Fruit fly (Drosophila melanogaster) whole organism, wandering third instar larva: Measurements from ENCODE around the gene CG9498.

Experiments used
- Abd-B ChIP-seq: fragments of >200 bp; optimal IDR thresholded peaks from 2 replicates; lab custom pipeline; 2017; ENCODE audit warnings: missing biosample characterization, missing genetic modification characterization
- CG32264 ChIP-seq: fragments of 200-800 bp; sonication (Bioruptor generic); optimal IDR thresholded peaks from 2 replicates; lab custom pipeline; 2016; ENCODE audit warnings: missing biosample characterization, missing genetic modification characterization
- CG9705 ChIP-seq: fragments of 200-800 bp; sonication (Bioruptor generic); optimal IDR thresholded peaks from 2 replicates; lab custom pipeline; 2018; ENCODE audit warnings: missing biosample characterization, mild to moderate bottlenecking, missing genetic modification characterization
- CrebA ChIP-seq: fragments of 200-800 bp; sonication (Bioruptor generic); optimal IDR thresholded peaks from 2 replicates; lab custom pipeline; 2016; ENCODE audit warnings: missing biosample characterization, mild to moderate bottlenecking, missing genetic modification characterization, borderline replicate concordance
- Dfd ChIP-seq: fragments of >200 bp; optimal IDR thresholded peaks from 2 replicates; lab custom pipeline; 2017; ENCODE audit warnings: missing biosample characterization, missing genetic modification characterization
- Dif ChIP-seq: fragments of 200-275, 200-300 bp; sonication (Bioruptor generic); optimal IDR thresholded peaks from 2 replicates; lab custom pipeline; 2018; ENCODE audit warnings: missing biosample characterization, missing genetic modification characterization; ENCODE audit not compliant: partially characterized antibody
- GATAd ChIP-seq: sonication (Bioruptor generic); optimal IDR thresholded peaks from 2 replicates; lab custom pipeline; 2016; ENCODE audit warnings: missing biosample characterization, missing genetic modification characterization
- HLH106 ChIP-seq: fragments of 200-800 bp; optimal IDR thresholded peaks from 3 replicates; lab custom pipeline; 2019; ENCODE audit warnings: missing biosample characterization, mild to moderate bottlenecking, missing genetic modification characterization, moderate library complexity
- Hnf4 ChIP-seq: fragments of 200-800 bp; sonication (Bioruptor generic); optimal IDR thresholded peaks from 2 replicates; lab custom pipeline; 2016; ENCODE audit warnings: missing biosample characterization, mild to moderate bottlenecking, missing genetic modification characterization
- Hr78 ChIP-seq: fragments of >200 bp; optimal IDR thresholded peaks from 2 replicates; lab custom pipeline; 2017; ENCODE audit warnings: missing biosample characterization, missing genetic modification characterization
- Hr83 ChIP-seq: fragments of 200-300 bp; sonication (Bioruptor generic); optimal IDR thresholded peaks from 2 replicates; lab custom pipeline; 2016; ENCODE audit warnings: missing biosample characterization, mild to moderate bottlenecking, missing genetic modification characterization, moderate library complexity; ENCODE audit not compliant: poor library complexity, severe bottlenecking
- Jra ChIP-seq: sonication (Bioruptor generic); optimal IDR thresholded peaks from 2 replicates; lab custom pipeline; 2016; ENCODE audit warnings: missing biosample characterization, missing genetic modification characterization
- Mio ChIP-seq: sonication (Bioruptor generic); optimal IDR thresholded peaks from 2 replicates; lab custom pipeline; 2016; ENCODE audit warnings: missing biosample characterization, missing genetic modification characterization
- Myc ChIP-seq: fragments of >200 bp; optimal IDR thresholded peaks from 2 replicates; lab custom pipeline; 2017
- N ChIP-seq: fragments of >200 bp; optimal IDR thresholded peaks from 2 replicates; lab custom pipeline; 2018; ENCODE audit warnings: missing biosample characterization, missing external identifiers, missing genetic modification characterization
- OdsH ChIP-seq: fragments of 200-800 bp; sonication (Bioruptor generic); optimal IDR thresholded peaks from 2 replicates; lab custom pipeline; 2016; ENCODE audit warnings: missing biosample characterization, mild to moderate bottlenecking, missing genetic modification characterization
- Rel ChIP-seq, 2 experiments: fragments of 200-800 bp; sonication (Bioruptor generic) in 1 of 2; optimal IDR thresholded peaks; 2 replicates in 1 of 2; 3 replicates in 1 of 2; lab custom pipeline; 2016 to 2019; ENCODE audit warnings: mild to moderate bottlenecking in 2 of 2, missing biosample characterization in 2 of 2, missing genetic modification characterization in 2 of 2, moderate library complexity in 1 of 2
- Sp1 ChIP-seq: fragments of 200-800 bp; sonication (Bioruptor generic); optimal IDR thresholded peaks from 3 replicates; lab custom pipeline; 2019; ENCODE audit warnings: missing biosample characterization, mild to moderate bottlenecking, missing genetic modification characterization, moderate library complexity
- Vsx2 ChIP-seq: fragments of 200-300, 225-300 bp; sonication (Bioruptor generic); optimal IDR thresholded peaks from 2 replicates; lab custom pipeline; 2018; ENCODE audit warnings: missing biosample characterization, missing genetic modification characterization; ENCODE audit not compliant: partially characterized antibody
- br ChIP-seq: fragments of 200-800 bp; sonication (Bioruptor generic); optimal IDR thresholded peaks from 2 replicates; lab custom pipeline; 2016; ENCODE audit warnings: missing biosample characterization, missing genetic modification characterization
- brk ChIP-seq: fragments of 200-800 bp; sonication (Bioruptor generic); optimal IDR thresholded peaks from 2 replicates; lab custom pipeline; 2016; ENCODE audit warnings: missing biosample characterization, mild to moderate bottlenecking, missing genetic modification characterization
- dl ChIP-seq, 2 experiments: fragments of 175-275, 200-275 bp in 1 of 2; fragments of 200-275 bp in 1 of 2; sonication (Bioruptor generic); optimal IDR thresholded peaks; lab custom pipeline; 2018; ENCODE audit warnings: mild to moderate bottlenecking in 2 of 2, missing biosample characterization in 2 of 2, missing genetic modification characterization in 2 of 2, moderate library complexity in 2 of 2; ENCODE audit not compliant: partially characterized antibody in 2 of 2, insufficient read depth in 1 of 2
- dmrt93B ChIP-seq: fragments of 200-800 bp; sonication (Bioruptor generic); optimal IDR thresholded peaks from 2 replicates; lab custom pipeline; 2018; ENCODE audit warnings: missing biosample characterization, mild to moderate bottlenecking, missing genetic modification characterization
- dsf ChIP-seq: sonication (Bioruptor generic); optimal IDR thresholded peaks from 2 replicates; lab custom pipeline; 2016; ENCODE audit warnings: missing biosample characterization, missing genetic modification characterization, borderline replicate concordance
- ey ChIP-seq: fragments of 200-800 bp; sonication (Bioruptor generic); optimal IDR thresholded peaks from 2 replicates; lab custom pipeline; 2016; ENCODE audit warnings: missing biosample characterization, missing genetic modification characterization
- foxo ChIP-seq, 2 experiments: fragments of 200-800 bp; sonication (Bioruptor generic); optimal IDR thresholded peaks; 2 replicates in 1 of 2; 3 replicates in 1 of 2; lab custom pipeline; 2016 to 2017; ENCODE audit warnings: missing biosample characterization in 2 of 2, missing genetic modification characterization in 2 of 2
- fru ChIP-seq: fragments of 200-800 bp; sonication (Bioruptor generic); optimal IDR thresholded peaks from 3 replicates; lab custom pipeline; 2016; ENCODE audit warnings: missing biosample characterization, mild to moderate bottlenecking, missing genetic modification characterization
- h ChIP-seq: fragments of 200-800 bp; sonication (Bioruptor generic); optimal IDR thresholded peaks from 3 replicates; lab custom pipeline; 2016; ENCODE audit warnings: missing biosample characterization, mild to moderate bottlenecking, missing genetic modification characterization
- jim ChIP-seq: fragments of 175-275, 200-325 bp; sonication (Bioruptor generic); optimal IDR thresholded peaks from 2 replicates; lab custom pipeline; 2016; ENCODE audit warnings: missing biosample characterization, mild to moderate bottlenecking, missing genetic modification characterization
- lola ChIP-seq: fragments of >200 bp; optimal IDR thresholded peaks from 2 replicates; lab custom pipeline; 2017; ENCODE audit warnings: missing biosample characterization, missing genetic modification characterization
- pan ChIP-seq: fragments of >200 bp; optimal IDR thresholded peaks from 2 replicates; lab custom pipeline; 2017
- psq ChIP-seq: fragments of 200-800 bp; sonication (Bioruptor generic); optimal IDR thresholded peaks from 3 replicates; lab custom pipeline; 2017; ENCODE audit warnings: missing biosample characterization, mild to moderate bottlenecking, missing genetic modification characterization, moderate library complexity
- rgr ChIP-seq: fragments of 200-800 bp; sonication (Bioruptor generic); optimal IDR thresholded peaks from 3 replicates; lab custom pipeline; 2016; ENCODE audit warnings: missing biosample characterization, mild to moderate bottlenecking, missing genetic modification characterization
- sage ChIP-seq: fragments of 200-800 bp; sonication (Bioruptor generic); optimal IDR thresholded peaks from 2 replicates; lab custom pipeline; 2016; ENCODE audit warnings: missing biosample characterization, mild to moderate bottlenecking, missing genetic modification characterization
- sv ChIP-seq: fragments of 200-800 bp; sonication (Bioruptor generic); optimal IDR thresholded peaks from 3 replicates; lab custom pipeline; 2016; ENCODE audit warnings: missing biosample characterization, missing genetic modification characterization
- tai ChIP-seq: sonication (Bioruptor generic); optimal IDR thresholded peaks from 2 replicates; lab custom pipeline; 2016; ENCODE audit warnings: missing biosample characterization, missing genetic modification characterization
- usp ChIP-seq: fragments of >200 bp; optimal IDR thresholded peaks from 2 replicates; lab custom pipeline; 2017; ENCODE audit warnings: missing biosample characterization, missing genetic modification characterization
- woc ChIP-seq: sonication (Bioruptor generic); optimal IDR thresholded peaks from 2 replicates; lab custom pipeline; 2016; ENCODE audit warnings: missing biosample characterization, mild to moderate bottlenecking, missing genetic modification characterization

The CG9498 gene

dm6 chr2L:6339010-6339897 is 11.6 kb downstream of the CG9498 start:
- TF ChIP-seq Abd-B (GFP tag; lab: Kevin White, UChicago) (no peak), N (GFP tag; lab: Kevin White, UChicago) (no peak), Mio (GFP tag; lab: Kevin White, UChicago) (no peak), brk (GFP tag; lab: Kevin White, UChicago) (no peak), br (peak; percentile 55), GATAd (GFP tag; lab: Kevin White, UChicago) (no peak), CG9705 (GFP tag; lab: Kevin White, UChicago) (no peak), Jra (GFP tag; lab: Kevin White, UChicago) (no peak), HLH106 (tag; lab: Kevin White, UChicago) (peak; percentile 20), Rel (GFP tag; optimal IDR thresholded peaks at IDR 0.05; lab: Kevin White, UChicago) (no peak), Rel (tag; optimal IDR thresholded peaks at IDR 0.05; lab: Kevin White, UChicago) (no peak), usp (GFP tag; lab: Kevin White, UChicago) (no peak), pan (no peak), Hr83 (GFP tag; lab: Kevin White, UChicago) (no peak), dmrt93B (GFP tag; lab: Kevin White, UChicago) (peak; percentile 2), h (GFP tag; lab: Kevin White, UChicago) (peak; percentile 32), dl (GFP tag; optimal IDR thresholded peaks at IDR 0.05; lab: Kevin White, UChicago; ENCODE audit: insufficient read depth in 1 of 2, partially characterized antibody in 2 of 2) (no peak), jim (GFP tag; lab: Kevin White, UChicago) (no peak), Sp1 (GFP tag; lab: Kevin White, UChicago) (no peak), tai (GFP tag; lab: Kevin White, UChicago) (no peak), Vsx2 (GFP tag; lab: Kevin White, UChicago) (no peak), psq (GFP tag; lab: Kevin White, UChicago) (no peak), Hnf4 (peak; percentile 54), sage (GFP tag; lab: Kevin White, UChicago) (no peak), sv (no peak), CG32264 (peak; percentile 8), rgr (GFP tag; lab: Kevin White, UChicago) (peak; percentile 38), OdsH (GFP tag; lab: Kevin White, UChicago) (peak; percentile 22), Myc (lab: Kevin White, UChicago) (no peak), foxo (GFP tag; optimal IDR thresholded peaks at IDR 0.05; lab: Kevin White, UChicago) (peak in 1 of 2 experiments; percentile 43), Dfd (GFP tag; lab: Kevin White, UChicago) (no peak), dsf (GFP tag; lab: Kevin White, UChicago) (no peak), woc (GFP tag; lab: Kevin White, UChicago) (peak; percentile 17), ey (peak; percentile 50), fru (GFP tag; lab: Kevin White, UChicago) (no peak), lola (peak; percentile 5), CrebA (no peak), Dif (GFP tag; lab: Kevin White, UChicago) (peak; percentile 35), Hr78 (GFP tag; lab: Kevin White, UChicago) (no peak)

dm6 chr2L:6338367-6338975 is 12.4 kb downstream of the CG9498 start, which contains the start of the genes Pez and Cpr:
TSS of gene Pez (minus strand) at chr2L:6338671.
TSS of gene Cpr (plus strand) at chr2L:6338836.
- no peak for TF ChIP-seq psq (GFP tag; lab: Kevin White, UChicago)
- TF ChIP-seq Hr83 (GFP tag; lab: Kevin White, UChicago) = peak; percentile 46
- no peak for TF ChIP-seq Abd-B (GFP tag; lab: Kevin White, UChicago)
- TF ChIP-seq N (GFP tag; lab: Kevin White, UChicago) = no peak
- no peak for TF ChIP-seq rgr (GFP tag; lab: Kevin White, UChicago)
- TF ChIP-seq dl (GFP tag; optimal IDR thresholded peaks at IDR 0.05; lab: Kevin White, UChicago; ENCODE audit: insufficient read depth in 1 of 2, partially characterized antibody in 2 of 2) = no peak
- peak; percentile 21 for TF ChIP-seq sv
- no peak for TF ChIP-seq OdsH (GFP tag; lab: Kevin White, UChicago)
- TF ChIP-seq br = peak; percentile 44
- no peak for TF ChIP-seq tai (GFP tag; lab: Kevin White, UChicago)
- no peak for TF ChIP-seq lola
- TF ChIP-seq CrebA = no peak
- TF ChIP-seq Vsx2 (GFP tag; lab: Kevin White, UChicago) = no peak
- no peak for TF ChIP-seq brk (GFP tag; lab: Kevin White, UChicago)
- TF ChIP-seq jim (GFP tag; lab: Kevin White, UChicago) = no peak
- TF ChIP-seq fru (GFP tag; lab: Kevin White, UChicago) = peak; percentile 85
- no peak for TF ChIP-seq Rel (GFP tag; optimal IDR thresholded peaks at IDR 0.05; lab: Kevin White, UChicago)
- peak; percentile 26 for TF ChIP-seq Rel (tag; optimal IDR thresholded peaks at IDR 0.05; lab: Kevin White, UChicago)
- peak; percentile 9 for TF ChIP-seq Sp1 (GFP tag; lab: Kevin White, UChicago)
- TF ChIP-seq ey = peak; percentile 17
- no peak for TF ChIP-seq pan
- peak; percentile 16 for TF ChIP-seq sage (GFP tag; lab: Kevin White, UChicago)
- no peak for TF ChIP-seq Myc (lab: Kevin White, UChicago)
- TF ChIP-seq Jra (GFP tag; lab: Kevin White, UChicago) = no peak
- TF ChIP-seq CG32264 = no peak
- no peak for TF ChIP-seq Hnf4
- no peak for TF ChIP-seq Dfd (GFP tag; lab: Kevin White, UChicago)
- no peak for TF ChIP-seq GATAd (GFP tag; lab: Kevin White, UChicago)
- TF ChIP-seq CG9705 (GFP tag; lab: Kevin White, UChicago) = no peak
- no peak for TF ChIP-seq foxo (GFP tag; optimal IDR thresholded peaks at IDR 0.05; lab: Kevin White, UChicago)
- TF ChIP-seq HLH106 (tag; lab: Kevin White, UChicago) = no peak
- no peak for TF ChIP-seq Hr78 (GFP tag; lab: Kevin White, UChicago)
- TF ChIP-seq Mio (GFP tag; lab: Kevin White, UChicago) = no peak
- peak; percentile 66 for TF ChIP-seq h (GFP tag; lab: Kevin White, UChicago)
- TF ChIP-seq usp (GFP tag; lab: Kevin White, UChicago) = no peak
- TF ChIP-seq dmrt93B (GFP tag; lab: Kevin White, UChicago) = no peak
- TF ChIP-seq dsf (GFP tag; lab: Kevin White, UChicago) = no peak
